Worm (Caenorhabditis elegans): ENCODE data around the gene F48G7.4.

- TF ChIP-seq egl-27 (tag; optimal IDR thresholded peaks at IDR 0.05) (no peak), ceh-9 (tag; optimal IDR thresholded peaks at IDR 0.05) (no peak), fkh-2 (tag; optimal IDR thresholded peaks at IDR 0.05) (no peak), ztf-4 (tag; optimal IDR thresholded peaks at IDR 0.05) (no peak), nfya-1 (tag; optimal IDR thresholded peaks at IDR 0.05; ENCODE audit: insufficient read depth) (no peak), nhr-237 (tag; optimal IDR thresholded peaks at IDR 0.05) (no peak), fos-1 (tag; optimal IDR thresholded peaks at IDR 0.05) (no peak), pha-4 (tag; optimal IDR thresholded peaks at IDR 0.05) (no peak), unc-39 (tag; optimal IDR thresholded peaks at IDR 0.05) (no peak), aly-2 (tag; optimal IDR thresholded peaks at IDR 0.05) (no peak), lin-15B (tag; optimal IDR thresholded peaks at IDR 0.05) (no peak), nhr-28 (tag; optimal IDR thresholded peaks at IDR 0.05) (no peak), ama-1 (optimal IDR thresholded peaks at IDR 0.05) (no peak), zag-1 (tag; optimal IDR thresholded peaks at IDR 0.05) (no peak)
Measured at ce11 chrV:657678-658077, 38.4 kb downstream of the F48G7.4 start, which contains the start of gene srh-246.
